Fruit fly (Drosophila melanogaster) whole organism, embryonic: ENCODE measurements around the gene fal.
A peak's percentile ranks its signal among the peaks of the same experiment; 100 is the strongest.

Experiments used
- Bteb2 ChIP-seq: fragments of 200-800 bp; sonication (Bioruptor generic); optimal IDR thresholded peaks from 2 replicates; lab custom pipeline; 2016; ENCODE audit warnings: missing biosample characterization, missing genetic modification characterization
- CG10565 ChIP-seq: fragments of 200-800 bp; sonication (Bioruptor generic); optimal IDR thresholded peaks from 3 replicates; lab custom pipeline; 2016; ENCODE audit warnings: missing biosample characterization, mild to moderate bottlenecking, missing genetic modification characterization
- CG13894 ChIP-seq: fragments of 200-800 bp; sonication (Bioruptor generic); optimal IDR thresholded peaks from 3 replicates; lab custom pipeline; 2018; ENCODE audit warnings: missing biosample characterization, mild to moderate bottlenecking, missing genetic modification characterization, moderate library complexity
- CG14050 ChIP-seq: fragments of 200-800 bp; sonication (Bioruptor generic); IDR thresholded peaks from 3 replicates; pipeline ENCODE4 v1.3.6; 2022; ENCODE audit warnings: missing biosample characterization, missing genetic modification characterization
- CG15514 ChIP-seq: fragments of 200-800 bp; sonication (Bioruptor generic); optimal IDR thresholded peaks from 3 replicates; lab custom pipeline; 2017; ENCODE audit warnings: missing biosample characterization, missing genetic modification characterization, mild to moderate bottlenecking, moderate library complexity, missing genetic modification reagents
- CG17186 ChIP-seq: fragments of 200-800 bp; sonication (Bioruptor generic); optimal IDR thresholded peaks from 3 replicates; lab custom pipeline; 2017; ENCODE audit warnings: missing biosample characterization, missing genetic modification reagents, missing genetic modification characterization
- CG17612 ChIP-seq: fragments of 200-800 bp; sonication (Bioruptor generic); IDR thresholded peaks from 2 replicates; pipeline ENCODE4 v1.3.6; 2022; ENCODE audit warnings: missing biosample characterization, missing genetic modification characterization
- CG17912 ChIP-seq: fragments of 200-800 bp; sonication (Bioruptor generic); optimal IDR thresholded peaks from 2 replicates; lab custom pipeline; 2018; ENCODE audit warnings: missing biosample characterization, mild to moderate bottlenecking, missing genetic modification characterization
- CG1832 ChIP-seq: fragments of 200-800 bp; sonication (Bioruptor generic); optimal IDR thresholded peaks from 2 replicates; lab custom pipeline; 2017; ENCODE audit warnings: missing biosample characterization, mild to moderate bottlenecking, missing genetic modification characterization, inconsistent platforms
- CG2120 ChIP-seq: fragments of 200-800 bp; sonication (Bioruptor generic); optimal IDR thresholded peaks from 3 replicates; lab custom pipeline; 2016; ENCODE audit warnings: missing biosample characterization, missing genetic modification characterization
- CG2129 ChIP-seq: fragments of 200-800 bp; sonication (Bioruptor generic); IDR thresholded peaks from 2 replicates; pipeline ENCODE4 v1.3.6; 2022; ENCODE audit warnings: missing biosample characterization, missing genetic modification characterization; ENCODE audit not compliant: partially characterized antibody
- CG2678 ChIP-seq: fragments of 200-800 bp; sonication (Bioruptor generic); optimal IDR thresholded peaks from 3 replicates; lab custom pipeline; 2019; ENCODE audit warnings: missing biosample characterization, mild to moderate bottlenecking, missing genetic modification characterization, moderate library complexity
- CG2875 ChIP-seq: fragments of 200-800 bp; sonication (Bioruptor generic); optimal IDR thresholded peaks from 2 replicates; lab custom pipeline; 2017; ENCODE audit warnings: missing biosample characterization, mild to moderate bottlenecking, missing genetic modification characterization, missing genetic modification reagents
- CG4424 ChIP-seq: fragments of 200-800 bp; sonication (Bioruptor generic); optimal IDR thresholded peaks from 3 replicates; lab custom pipeline; 2016; ENCODE audit warnings: missing biosample characterization, missing genetic modification characterization
- CG4820 ChIP-seq: fragments of 200-800 bp; sonication (Bioruptor generic); optimal IDR thresholded peaks from 3 replicates; lab custom pipeline; 2016; ENCODE audit warnings: missing biosample characterization, missing genetic modification characterization
- CG5953 ChIP-seq: fragments of 200-800 bp; sonication (Bioruptor generic); IDR thresholded peaks from 2 replicates; pipeline ENCODE4 v1.3.6; 2022; ENCODE audit warnings: missing biosample characterization, missing genetic modification characterization
- CG6654 ChIP-seq: fragments of 200-800 bp; sonication (Bioruptor generic); optimal IDR thresholded peaks from 2 replicates; lab custom pipeline; 2017; ENCODE audit warnings: missing biosample characterization, mild to moderate bottlenecking, missing genetic modification characterization
- CG7271 ChIP-seq: fragments of 200-800 bp; sonication (Bioruptor generic); optimal IDR thresholded peaks from 2 replicates; lab custom pipeline; 2018; ENCODE audit warnings: missing biosample characterization, mild to moderate bottlenecking, missing genetic modification characterization, moderate library complexity
- CG7928 ChIP-seq: fragments of 200-800 bp; sonication (Bioruptor generic); optimal IDR thresholded peaks from 2 replicates; lab custom pipeline; 2017; ENCODE audit warnings: missing biosample characterization, mild to moderate bottlenecking, missing genetic modification characterization
- CG8944 ChIP-seq: fragments of 200-800 bp; sonication (Bioruptor generic); optimal IDR thresholded peaks from 3 replicates; lab custom pipeline; 2016; ENCODE audit warnings: missing biosample characterization, missing genetic modification characterization
- CG9437 ChIP-seq: fragments of 200-800 bp; sonication (Bioruptor generic); optimal IDR thresholded peaks from 2 replicates; lab custom pipeline; 2018; ENCODE audit warnings: missing biosample characterization, mild to moderate bottlenecking, missing genetic modification characterization
- CG9727 ChIP-seq: fragments of 200-800 bp; sonication (Bioruptor generic); optimal IDR thresholded peaks from 3 replicates; lab custom pipeline; 2017; ENCODE audit warnings: missing biosample characterization, mild to moderate bottlenecking, missing genetic modification characterization
- Chrac-16 ChIP-seq: fragments of 200-800 bp; sonication (Bioruptor generic); optimal IDR thresholded peaks from 3 replicates; lab custom pipeline; 2016; ENCODE audit warnings: missing biosample characterization, missing genetic modification characterization
- Deaf1 ChIP-seq: fragments of 200-800 bp; optimal IDR thresholded peaks from 3 replicates; lab custom pipeline; 2019; ENCODE audit warnings: missing biosample characterization, mild to moderate bottlenecking, missing genetic modification characterization, moderate library complexity
- HLH4C ChIP-seq: fragments of 200-800 bp; sonication (Bioruptor generic); IDR thresholded peaks from 3 replicates; pipeline ENCODE4 v1.3.6; 2022; ENCODE audit warnings: missing biosample characterization, missing genetic modification characterization; ENCODE audit not compliant: partially characterized antibody
- HmgD ChIP-seq: fragments of 200-800 bp; sonication (Bioruptor generic); optimal IDR thresholded peaks from 3 replicates; lab custom pipeline; 2016; ENCODE audit warnings: missing biosample characterization, missing genetic modification characterization
- Hmx ChIP-seq: fragments of 200-800 bp; sonication (Bioruptor generic); optimal IDR thresholded peaks from 2 replicates; lab custom pipeline; 2016; ENCODE audit warnings: missing biosample characterization, missing genetic modification characterization
- Hr78 ChIP-seq, 2 experiments: fragments of 200-800 bp in 1 of 2; fragments of >200 bp in 1 of 2; sonication (Bioruptor generic) in 1 of 2; optimal IDR thresholded peaks; 2 replicates each; lab custom pipeline; 2017 to 2019; ENCODE audit warnings: missing biosample characterization in 2 of 2, missing genetic modification characterization in 2 of 2, mild to moderate bottlenecking in 1 of 2, moderate library complexity in 1 of 2
- Mes4 ChIP-seq: fragments of 200-800 bp; sonication (Bioruptor generic); optimal IDR thresholded peaks from 2 replicates; lab custom pipeline; 2016; ENCODE audit warnings: missing biosample characterization, missing genetic modification characterization
- PHDP ChIP-seq: fragments of 200-800 bp; sonication (Bioruptor generic); optimal IDR thresholded peaks from 3 replicates; lab custom pipeline; 2018; ENCODE audit warnings: missing biosample characterization, mild to moderate bottlenecking, missing genetic modification characterization, moderate library complexity
- Trl ChIP-seq, 3 experiments: fragments of >200 bp in 2 of 3; fragments of 200-800 bp in 1 of 3; sonication (Bioruptor generic) in 1 of 3; optimal IDR thresholded peaks; 2 replicates in 1 of 3; 3 replicates in 2 of 3; lab custom pipeline; 2016 to 2017; ENCODE audit warnings: missing biosample characterization in 1 of 3, missing genetic modification characterization in 1 of 3
- Usf ChIP-seq: fragments of 200-800 bp; sonication (Bioruptor generic); optimal IDR thresholded peaks from 2 replicates; lab custom pipeline; 2017; ENCODE audit warnings: missing genotype, missing biosample characterization, missing genetic modification characterization
- ab ChIP-seq: fragments of 200-800 bp; sonication (Bioruptor generic); optimal IDR thresholded peaks from 2 replicates; lab custom pipeline; 2016; ENCODE audit warnings: missing biosample characterization, missing genetic modification characterization
- bigmax ChIP-seq: fragments of 200-800 bp; sonication (Bioruptor generic); optimal IDR thresholded peaks from 2 replicates; lab custom pipeline; 2018; ENCODE audit warnings: missing biosample characterization, mild to moderate bottlenecking, missing genetic modification characterization
- bsh ChIP-seq, 2 experiments: fragments of 200-800 bp; sonication (Bioruptor generic); optimal IDR thresholded peaks; 2 replicates each; lab custom pipeline; 2017 to 2018; ENCODE audit warnings: mild to moderate bottlenecking in 2 of 2, missing biosample characterization in 2 of 2, missing genetic modification characterization in 2 of 2, moderate library complexity in 1 of 2
- dimm ChIP-seq: fragments of 200-800 bp; sonication (Bioruptor generic); IDR thresholded peaks from 2 replicates; pipeline ENCODE4 v1.3.6; 2022; ENCODE audit warnings: missing biosample characterization, missing genetic modification characterization
- eve ChIP-seq, 2 experiments: fragments of >200 bp; optimal IDR thresholded peaks; 2 replicates each; lab custom pipeline; 2017; ENCODE audit warnings: missing biosample characterization in 2 of 2, missing genetic modification characterization in 2 of 2
- ewg ChIP-seq: fragments of 200-800 bp; sonication (Bioruptor generic); optimal IDR thresholded peaks from 3 replicates; lab custom pipeline; 2017; ENCODE audit warnings: mild to moderate bottlenecking, missing biosample characterization, missing genetic modification reagents, missing genetic modification characterization
- exex ChIP-seq: fragments of 200-800 bp; sonication (Bioruptor generic); optimal IDR thresholded peaks from 4 replicates; lab custom pipeline; 2018; ENCODE audit warnings: missing biosample characterization, mild to moderate bottlenecking, missing genetic modification characterization, moderate library complexity
- gt ChIP-seq: fragments of 200-800 bp; sonication (Bioruptor generic); IDR thresholded peaks from 2 replicates; pipeline ENCODE4 v1.3.6; 2022; ENCODE audit warnings: missing biosample characterization, missing genetic modification characterization
- kah ChIP-seq: fragments of 200-800 bp; sonication (Bioruptor generic); optimal IDR thresholded peaks from 2 replicates; lab custom pipeline; 2018; ENCODE audit warnings: missing biosample characterization, mild to moderate bottlenecking, missing genetic modification characterization
- lov ChIP-seq, 2 experiments: fragments of 200-800 bp in 1 of 2; fragments of >200 bp in 1 of 2; sonication (Bioruptor generic) in 1 of 2; IDR thresholded peaks in 1 of 2; optimal IDR thresholded peaks in 1 of 2; 2 replicates in 1 of 2; 3 replicates in 1 of 2; pipeline versions ENCODE4 v1.3.6 to Lab custom; 2017 to 2022; ENCODE audit warnings: missing biosample characterization in 1 of 2, missing genetic modification characterization in 1 of 2
- pan ChIP-seq, 4 experiments: fragments of >200 bp in 3 of 4; fragments of 200-800 bp in 1 of 4; sonication (Bioruptor generic) in 1 of 4; optimal IDR thresholded peaks in 3 of 4; IDR thresholded peaks in 1 of 4; 2 replicates each; pipeline versions ENCODE4 v1.3.6 to Lab custom; 2017 to 2022; ENCODE audit warnings: missing biosample characterization in 2 of 4, missing genetic modification characterization in 2 of 4, mixed read lengths in 1 of 4
- peb ChIP-seq: fragments of 200-800 bp; sonication (Bioruptor generic); IDR thresholded peaks from 2 replicates; pipeline ENCODE4 v1.3.6; 2022; ENCODE audit warnings: missing biosample characterization, missing genetic modification characterization
- run ChIP-seq: fragments of 200-800 bp; sonication (Bioruptor generic); optimal IDR thresholded peaks from 3 replicates; lab custom pipeline; 2018; ENCODE audit warnings: missing biosample characterization, mild to moderate bottlenecking, missing genetic modification characterization
- sisA ChIP-seq: fragments of 200-800 bp; sonication (Bioruptor generic); IDR thresholded peaks from 2 replicates; pipeline ENCODE4 v1.3.6; 2022; ENCODE audit warnings: missing biosample characterization, missing genetic modification characterization
- sr ChIP-seq: fragments of 200-800 bp; sonication (Bioruptor generic); IDR thresholded peaks from 3 replicates; pipeline ENCODE4 v1.3.6; 2022; ENCODE audit warnings: missing biosample characterization, missing genetic modification characterization
- stwl ChIP-seq: fragments of 200-800 bp; sonication (Bioruptor generic); optimal IDR thresholded peaks from 3 replicates; lab custom pipeline; 2018; ENCODE audit warnings: missing biosample characterization, mild to moderate bottlenecking, missing genetic modification characterization, moderate library complexity
- tin ChIP-seq: fragments of 200-800 bp; sonication (Bioruptor generic); optimal IDR thresholded peaks from 3 replicates; lab custom pipeline; 2016; ENCODE audit warnings: missing biosample characterization, missing genetic modification characterization

The fal gene

dm6 chr3L:19251643-19252042, 42.7 kb upstream of the fal start (continued):
- TF ChIP-seq CG2875 (GFP tag; lab: Kevin White, UChicago) (no peak), kah (GFP tag; lab: Kevin White, UChicago) (no peak), CG2120 (GFP tag; lab: Kevin White, UChicago) (no peak), CG4820 (GFP tag; lab: Kevin White, UChicago) (peak; percentile 11), HLH4C (GFP tag; lab: Robert Waterston, UW) (no peak), peb (no peak), dimm (no peak), sr (GFP tag; lab: Robert Waterston, UW) (no peak), lov (optimal IDR thresholded peaks at IDR 0.05; lab: Kevin White, UChicago) (no peak), lov (GFP tag; IDR thresholded peaks at IDR 0.05; lab: Robert Waterston, UW) (no peak), bsh (GFP tag; optimal IDR thresholded peaks at IDR 0.05; lab: Kevin White, UChicago) (peak in 1 of 2 experiments; percentile 47), ewg (no peak), stwl (no peak), CG9437 (peak; percentile 16), tin (GFP tag; lab: Kevin White, UChicago) (no peak), CG17612 (no peak), pan (optimal IDR thresholded peaks at IDR 0.05; lab: Kevin White, UChicago) (no peak), pan (GFP tag; optimal IDR thresholded peaks at IDR 0.05 in 1 of 2, IDR thresholded peaks at IDR 0.05 in 1 of 2) (no peak), CG4424 (GFP tag; lab: Kevin White, UChicago) (no peak), CG15514 (GFP tag; lab: Kevin White, UChicago) (peak; percentile 13), PHDP (tag; lab: Kevin White, UChicago) (peak; percentile 36), CG1832 (no peak), Trl (optimal IDR thresholded peaks at IDR 0.05; lab: Kevin White, UChicago) (no peak), Trl (GFP tag; optimal IDR thresholded peaks at IDR 0.05; lab: Kevin White, UChicago) (no peak), CG6654 (GFP tag; lab: Kevin White, UChicago) (no peak), CG17186 (no peak), CG2129 (no peak), run (tag; lab: Kevin White, UChicago) (no peak), eve (GFP tag; optimal IDR thresholded peaks at IDR 0.05; lab: Kevin White, UChicago) (no peak), CG9727 (peak; percentile 21), CG8944 (GFP tag; lab: Kevin White, UChicago) (no peak), CG13894 (tag; lab: Kevin White, UChicago) (no peak), Hmx (GFP tag; lab: Kevin White, UChicago) (no peak), Chrac-16 (no peak), CG17912 (GFP tag; lab: Kevin White, UChicago) (no peak), CG5953 (GFP tag; lab: Robert Waterston, UW) (no peak), CG14050 (GFP tag; lab: Robert Waterston, UW) (no peak), Usf (GFP tag; lab: Kevin White, UChicago) (no peak), gt (no peak), Mes4 (GFP tag; lab: Kevin White, UChicago) (no peak), HmgD (no peak), sisA (GFP tag; lab: Robert Waterston, UW) (no peak), exex (tag; lab: Kevin White, UChicago) (no peak), bigmax (GFP tag; lab: Kevin White, UChicago) (no peak), CG7928 (GFP tag; lab: Kevin White, UChicago) (no peak), CG2678 (tag; lab: Kevin White, UChicago) (peak; percentile 64), ab (GFP tag; lab: Kevin White, UChicago) (no peak), Hr78 (GFP tag; optimal IDR thresholded peaks at IDR 0.05; lab: Kevin White, UChicago) (no peak), CG7271 (tag; lab: Kevin White, UChicago) (no peak), CG10565 (GFP tag; lab: Kevin White, UChicago) (no peak), Deaf1 (tag; lab: Kevin White, UChicago) (no peak), Bteb2 (GFP tag; lab: Kevin White, UChicago) (no peak)
